Worm (Caenorhabditis elegans) whole organism, L1 larva: ENCODE results near the gene Y39E4B.5.
A peak's percentile ranks its signal among the peaks of the same experiment; 100 is the strongest.

Experiments used
- C16A3.4 ChIP-seq: fragments of 150-350 bp; optimal IDR thresholded peaks from 2 replicates; lab custom pipeline; 2014; ENCODE audit warnings: missing biosample characterization, missing genetic modification characterization
- aha-1 ChIP-seq: fragments of 150-350 bp; optimal IDR thresholded peaks from 2 replicates; lab custom pipeline; 2014; ENCODE audit warnings: missing biosample characterization, missing genetic modification characterization
- alr-1 ChIP-seq: fragments of 200-800 bp; sonication (Bioruptor generic); optimal IDR thresholded peaks from 2 replicates; lab custom pipeline; 2018; ENCODE audit warnings: borderline replicate concordance, mild to moderate bottlenecking, missing genetic modification characterization, missing compliant biosample characterization
- ama-1 ChIP-seq: fragments of 150-350 bp; optimal IDR thresholded peaks from 2 replicates; lab custom pipeline; 2014
- blmp-1 ChIP-seq: fragments of 150-350 bp; optimal IDR thresholded peaks from 2 replicates; lab custom pipeline; 2014; ENCODE audit warnings: missing biosample characterization, missing genetic modification characterization
- ceh-82 ChIP-seq, 3 experiments: fragments of 150-350 bp in 1 of 3; sonication (generic microtip) in 2 of 3; optimal IDR thresholded peaks; 2 replicates each; lab custom pipeline; 2014 to 2017; ENCODE audit warnings: missing biosample characterization in 3 of 3, missing genetic modification characterization in 3 of 3
- ceh-88 ChIP-seq: fragments of 200-800 bp; sonication (Bioruptor generic); IDR thresholded peaks from 2 replicates; pipeline ENCODE4 v1.3.6; 2022; ENCODE audit warnings: missing genetic modification characterization, missing compliant biosample characterization
- ces-1 ChIP-seq: fragments of 150-350 bp; optimal IDR thresholded peaks from 2 replicates; lab custom pipeline; 2014; ENCODE audit warnings: missing biosample characterization, missing genetic modification reagents, missing genetic modification characterization
- dpl-1 ChIP-seq, 3 experiments: fragments of 150-350 bp in 2 of 3; sonication (generic microtip) in 1 of 3; optimal IDR thresholded peaks; 2 replicates each; lab custom pipeline; 2014 to 2017; ENCODE audit warnings: missing biosample characterization in 3 of 3, missing genetic modification characterization in 3 of 3, missing genetic modification reagents in 3 of 3
- dsc-1 ChIP-seq: sonication (generic microtip); optimal IDR thresholded peaks from 2 replicates; lab custom pipeline; 2016; ENCODE audit warnings: mild to moderate bottlenecking, missing genetic modification characterization, missing compliant biosample characterization
- efl-1 ChIP-seq, 4 experiments: fragments of 150-350 bp; optimal IDR thresholded peaks in 3 of 4; peaks in 1 of 4; 1 replicate in 1 of 4; 2 replicates in 3 of 4; lab custom pipeline; 2014; ENCODE audit warnings: missing biosample characterization in 2 of 4, missing genetic modification characterization in 2 of 4, missing genetic modification reagents in 2 of 4
- efl-3 ChIP-seq: fragments of 200-800 bp; sonication (Bioruptor generic); optimal IDR thresholded peaks from 2 replicates; lab custom pipeline; 2018; ENCODE audit warnings: mild to moderate bottlenecking, missing genetic modification characterization, missing compliant biosample characterization
- hlh-17 ChIP-seq: fragments of 200-800 bp; sonication (Bioruptor generic); optimal IDR thresholded peaks from 2 replicates; lab custom pipeline; 2018; ENCODE audit warnings: missing genetic modification characterization, mild to moderate bottlenecking, missing compliant biosample characterization, moderate library complexity, borderline replicate concordance
- isw-1 ChIP-seq: fragments of 200-800 bp; sonication (Bioruptor generic); IDR thresholded peaks from 2 replicates; pipeline ENCODE4 v1.3.6; 2022; ENCODE audit warnings: missing genetic modification characterization, missing compliant biosample characterization
- jun-1 ChIP-seq: fragments of 150-350 bp; optimal IDR thresholded peaks from 2 replicates; lab custom pipeline; 2014; ENCODE audit warnings: missing biosample characterization, missing genetic modification reagents, missing genetic modification characterization
- lin-14 ChIP-seq: fragments of 200-800 bp; sonication (Bioruptor generic); optimal IDR thresholded peaks from 2 replicates; lab custom pipeline; 2018; ENCODE audit warnings: mild to moderate bottlenecking, missing genetic modification characterization, moderate library complexity, missing compliant biosample characterization
- lin-15B ChIP-seq: fragments of 150-350 bp; sonication (generic microtip); optimal IDR thresholded peaks from 3 replicates; lab custom pipeline; 2014; ENCODE audit warnings: missing biosample characterization, missing genetic modification characterization
- lin-35 ChIP-seq, 2 experiments: fragments of 150-350 bp; optimal IDR thresholded peaks; 2 replicates each; lab custom pipeline; 2014; ENCODE audit warnings: missing biosample characterization in 2 of 2, missing genetic modification characterization in 2 of 2, missing genetic modification reagents in 2 of 2
- lir-3 ChIP-seq: sonication (generic microtip); optimal IDR thresholded peaks from 2 replicates; lab custom pipeline; 2016; ENCODE audit warnings: mild to moderate bottlenecking, missing genetic modification characterization, moderate library complexity, missing compliant biosample characterization; ENCODE audit not compliant: poor library complexity
- mdl-1 ChIP-seq, 2 experiments: fragments of 150-350 bp; optimal IDR thresholded peaks; 2 replicates each; lab custom pipeline; 2014 to 2017; ENCODE audit warnings: missing biosample characterization in 2 of 2, missing genetic modification characterization in 2 of 2, inconsistent platforms in 1 of 2
- mep-1 ChIP-seq: fragments of 150-350 bp; optimal IDR thresholded peaks from 2 replicates; lab custom pipeline; 2014; ENCODE audit warnings: missing biosample characterization, missing genetic modification characterization
- nhr-11 ChIP-seq: fragments of 150-350 bp; optimal IDR thresholded peaks from 2 replicates; lab custom pipeline; 2014; ENCODE audit warnings: missing biosample characterization, missing genetic modification characterization
- nhr-12 ChIP-seq: sonication (generic microtip); optimal IDR thresholded peaks from 2 replicates; lab custom pipeline; 2017; ENCODE audit warnings: missing biosample characterization, missing genetic modification characterization
- nhr-20 ChIP-seq: sonication (generic microtip); optimal IDR thresholded peaks from 2 replicates; lab custom pipeline; 2016; ENCODE audit warnings: mild to moderate bottlenecking, missing genetic modification characterization, missing compliant biosample characterization
- nhr-237 ChIP-seq: fragments of 150-350 bp; optimal IDR thresholded peaks from 2 replicates; lab custom pipeline; 2014; ENCODE audit warnings: missing biosample characterization, missing genetic modification characterization
- nhr-28 ChIP-seq: fragments of 150-350 bp; optimal IDR thresholded peaks from 2 replicates; lab custom pipeline; 2014; ENCODE audit warnings: missing biosample characterization, missing genetic modification characterization
- nhr-71 ChIP-seq: sonication (generic microtip); optimal IDR thresholded peaks from 2 replicates; lab custom pipeline; 2016; ENCODE audit warnings: mild to moderate bottlenecking, missing genetic modification characterization, moderate library complexity, missing compliant biosample characterization
- nhr-84 ChIP-seq: sonication (generic microtip); optimal IDR thresholded peaks from 2 replicates; lab custom pipeline; 2017; ENCODE audit warnings: missing biosample characterization, missing genetic modification characterization
- nhr-85 ChIP-seq: sonication (generic microtip); peaks from one replicate; lab custom pipeline; 2016; ENCODE audit warnings: missing genetic modification characterization, inconsistent platforms, missing compliant biosample characterization
- nhr-90 ChIP-seq: sonication (generic microtip); optimal IDR thresholded peaks from 2 replicates; lab custom pipeline; 2016; ENCODE audit warnings: mild to moderate bottlenecking, missing genetic modification characterization, missing compliant biosample characterization; ENCODE audit not compliant: poor library complexity
- rnt-1 ChIP-seq: sonication (generic microtip); optimal IDR thresholded peaks from 2 replicates; lab custom pipeline; 2016; ENCODE audit warnings: mild to moderate bottlenecking, missing genetic modification characterization, moderate library complexity, missing compliant biosample characterization
- skn-1 ChIP-seq: fragments of 150-350 bp; optimal IDR thresholded peaks from 2 replicates; lab custom pipeline; 2014; ENCODE audit warnings: missing biosample characterization, missing genetic modification characterization
- snpc-4 ChIP-seq: fragments of 150-350 bp; optimal IDR thresholded peaks from 2 replicates; lab custom pipeline; 2014; ENCODE audit warnings: missing biosample characterization, missing genetic modification characterization
- sox-4 ChIP-seq: sonication (generic microtip); optimal IDR thresholded peaks from 2 replicates; lab custom pipeline; 2016; ENCODE audit warnings: missing genetic modification characterization, missing compliant biosample characterization
- sptf-1 ChIP-seq: fragments of 150-350 bp; optimal IDR thresholded peaks from 2 replicates; lab custom pipeline; 2014; ENCODE audit warnings: missing biosample characterization, missing genetic modification characterization
- sup-37 ChIP-seq: fragments of 200-800 bp; sonication (Bioruptor generic); optimal IDR thresholded peaks from 2 replicates; lab custom pipeline; 2018; ENCODE audit warnings: mild to moderate bottlenecking, missing genetic modification characterization, missing compliant biosample characterization
- swsn-7 ChIP-seq: sonication (generic microtip); optimal IDR thresholded peaks from 2 replicates; lab custom pipeline; 2016; ENCODE audit warnings: missing genetic modification characterization, missing compliant biosample characterization
- tbx-2 ChIP-seq: sonication (generic microtip); optimal IDR thresholded peaks from 2 replicates; lab custom pipeline; 2016; ENCODE audit warnings: missing genetic modification characterization, missing compliant biosample characterization
- tlp-1 ChIP-seq: fragments of 150-350 bp; optimal IDR thresholded peaks from 2 replicates; lab custom pipeline; 2014; ENCODE audit warnings: missing biosample characterization, missing genetic modification characterization
- unc-130 ChIP-seq: fragments of 150-350 bp; optimal IDR thresholded peaks from 2 replicates; lab custom pipeline; 2017; ENCODE audit warnings: missing biosample characterization, missing genetic modification characterization, inconsistent platforms
- unc-30 ChIP-seq: sonication (generic microtip); optimal IDR thresholded peaks from 2 replicates; lab custom pipeline; 2017; ENCODE audit warnings: missing biosample characterization, missing genetic modification characterization
- unc-62 ChIP-seq: fragments of 150-350 bp; optimal IDR thresholded peaks from 2 replicates; lab custom pipeline; 2014; ENCODE audit warnings: missing biosample characterization, missing genetic modification reagents, missing genetic modification characterization
- unc-86 ChIP-seq: sonication (generic microtip); optimal IDR thresholded peaks from 2 replicates; lab custom pipeline; 2016; ENCODE audit warnings: missing genetic modification characterization, missing compliant biosample characterization

Gene Y39E4B.5

ce11 chrIII:13173687-13174086 lies 4.0 kb downstream of the Y39E4B.5 start:
- no peak for TF ChIP-seq lin-35 (GFP tag; optimal IDR thresholded peaks at IDR 0.05; lab: Kevin White, UChicago)
- TF ChIP-seq mdl-1 (tag; optimal IDR thresholded peaks at IDR 0.05; lab: Kevin White, UChicago): no peak
- no peak for TF ChIP-seq tbx-2 (tag; lab: Kevin White, UChicago)
- TF ChIP-seq nhr-84 (tag; lab: Kevin White, UChicago): no peak
- no peak for TF ChIP-seq sptf-1
- no peak for TF ChIP-seq nhr-28 (tag; lab: Kevin White, UChicago)
- no peak for TF ChIP-seq tlp-1 (tag; lab: Kevin White, UChicago)
- no peak for TF ChIP-seq sup-37 (GFP tag; lab: Kevin White, UChicago)
- no peak for TF ChIP-seq nhr-12 (tag; lab: Kevin White, UChicago)
- TF ChIP-seq rnt-1 (tag; lab: Kevin White, UChicago): no peak
- no peak for TF ChIP-seq ceh-88 (GFP tag; lab: Robert Waterston, UW)
- TF ChIP-seq jun-1 (tag; lab: Kevin White, UChicago): no peak
- TF ChIP-seq isw-1 (GFP tag; lab: Robert Waterston, UW): no peak
- TF ChIP-seq lin-15B (tag; lab: Kevin White, UChicago): no peak

ce11 chrIII:13176876-13177275 lies 7.2 kb downstream of the Y39E4B.5 start:
- TF ChIP-seq alr-1 (tag; lab: Kevin White, UChicago) (no peak), unc-62 (GFP tag; lab: Kevin White, UChicago) (no peak), efl-1 (optimal IDR thresholded peaks at IDR 0.05; lab: Kevin White, UChicago) (no peak), efl-1 (GFP tag; optimal IDR thresholded peaks at IDR 0.05 in 1 of 2; lab: Kevin White, UChicago) (peak in 1 of 2 experiments; percentile 11), nhr-28 (tag; lab: Kevin White, UChicago) (no peak)

DNA sequence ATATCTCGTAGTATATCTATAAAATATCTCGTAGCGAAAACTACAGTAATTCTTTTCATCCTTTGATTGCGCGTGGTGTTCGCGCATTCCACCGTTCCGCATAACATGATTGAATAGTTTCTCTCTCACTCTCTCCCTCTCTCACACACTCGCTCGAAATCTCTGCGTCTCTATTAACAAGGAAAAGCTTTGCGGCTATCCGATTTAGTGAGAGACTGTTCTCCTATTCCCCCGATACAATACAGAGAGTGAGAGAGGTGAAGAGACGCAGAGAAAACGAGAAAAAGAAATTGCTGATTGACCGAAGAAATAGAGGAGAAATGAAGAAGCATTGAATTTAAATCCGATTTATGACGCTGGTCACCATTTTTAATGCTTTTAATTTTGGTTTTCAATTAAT lies 12.3 kb downstream of the Y39E4B.5 start:
- TF ChIP-seq ama-1 (lab: Kevin White, UChicago) (no peak), nhr-85 (tag; lab: Kevin White, UChicago) (peak; percentile 60), lin-14 (GFP tag; lab: Kevin White, UChicago) (peak; percentile 70), hlh-17 (GFP tag; lab: Kevin White, UChicago) (no peak), unc-30 (no peak), unc-130 (tag; lab: Kevin White, UChicago) (no peak), nhr-237 (tag; lab: Kevin White, UChicago) (no peak), nhr-11 (no peak), lir-3 (tag; lab: Kevin White, UChicago) (no peak), nhr-90 (no peak), dsc-1 (peak; percentile 7), nhr-20 (tag; lab: Kevin White, UChicago) (no peak), efl-3 (GFP tag; lab: Kevin White, UChicago) (no peak), dpl-1 (GFP tag; optimal IDR thresholded peaks at IDR 0.05; lab: Kevin White, UChicago) (peak in 1 of 3 experiments; percentile 11), blmp-1 (tag; lab: Kevin White, UChicago) (peak; percentile 87), nhr-71 (tag; lab: Kevin White, UChicago) (peak; percentile 13), aha-1 (tag; lab: Kevin White, UChicago) (no peak), snpc-4 (tag; lab: Kevin White, UChicago) (no peak), mep-1 (tag; lab: Kevin White, UChicago) (peak; percentile 63), ces-1 (GFP tag; lab: Kevin White, UChicago) (no peak), skn-1 (tag; lab: Kevin White, UChicago) (no peak), swsn-7 (tag; lab: Kevin White, UChicago) (no peak), unc-86 (tag; lab: Kevin White, UChicago) (no peak), C16A3.4 (tag; lab: Kevin White, UChicago) (no peak), sox-4 (no peak), ceh-82 (tag; optimal IDR thresholded peaks at IDR 0.05; lab: Kevin White, UChicago) (no peak), unc-62 (GFP tag; lab: Kevin White, UChicago) (no peak), efl-1 (optimal IDR thresholded peaks at IDR 0.05; lab: Kevin White, UChicago) (peak; percentile 8 to 10), efl-1 (GFP tag; optimal IDR thresholded peaks at IDR 0.05 in 1 of 2; lab: Kevin White, UChicago) (peak in 1 of 2 experiments; percentile 92), sptf-1 (no peak)
